Worm (Caenorhabditis elegans): Measurements from ENCODE around the gene hach-1.

ce11 chrIII:5563680-5564079, 8.4 kb downstream of the hach-1 start:
- TF ChIP-seq nhr-80 (tag; optimal IDR thresholded peaks at IDR 0.05): no peak
- no peak for TF ChIP-seq C06A6.2 (GFP tag; conservative IDR thresholded peaks at IDR 0.05)
- no peak for TF ChIP-seq F37B4.10 (GFP tag; IDR thresholded peaks at IDR 0.05)
- TF ChIP-seq efl-1 (GFP tag; optimal IDR thresholded peaks at IDR 0.05): no peak
- no peak for TF ChIP-seq ekl-4 (GFP tag; IDR thresholded peaks at IDR 0.05)
- no peak for TF ChIP-seq F57C9.4 (tag; optimal IDR thresholded peaks at IDR 0.05)
- TF ChIP-seq F22D6.2 (tag; optimal IDR thresholded peaks at IDR 0.05): no peak
